Fruit fly (Drosophila melanogaster) whole organism: ENCODE data around the gene CG8565.

Experiments used
- CG8478 ChIP-seq: fragments of >200 bp; optimal IDR thresholded peaks from 2 replicates; lab custom pipeline; 2018; ENCODE audit warnings: inconsistent platforms
- Dll ChIP-seq: fragments of >200 bp; optimal IDR thresholded peaks from 2 replicates; lab custom pipeline; 2017
- EcR ChIP-seq, 2 experiments: fragments of >200 bp; optimal IDR thresholded peaks; 2 replicates each; lab custom pipeline; 2017; ENCODE audit warnings: missing biosample characterization in 2 of 2, missing genetic modification characterization in 2 of 2, missing genetic modification reagents in 2 of 2
- pan ChIP-seq: fragments of >200 bp; optimal IDR thresholded peaks from 2 replicates; lab custom pipeline; 2017
- psq ChIP-seq: fragments of >200 bp; optimal IDR thresholded peaks from 2 replicates; lab custom pipeline; 2017
- usp ChIP-seq: fragments of >200 bp; optimal IDR thresholded peaks from 2 replicates; lab custom pipeline; 2017; ENCODE audit warnings: missing biosample characterization, missing genetic modification characterization, mixed read lengths

Gene CG8565

DNA sequence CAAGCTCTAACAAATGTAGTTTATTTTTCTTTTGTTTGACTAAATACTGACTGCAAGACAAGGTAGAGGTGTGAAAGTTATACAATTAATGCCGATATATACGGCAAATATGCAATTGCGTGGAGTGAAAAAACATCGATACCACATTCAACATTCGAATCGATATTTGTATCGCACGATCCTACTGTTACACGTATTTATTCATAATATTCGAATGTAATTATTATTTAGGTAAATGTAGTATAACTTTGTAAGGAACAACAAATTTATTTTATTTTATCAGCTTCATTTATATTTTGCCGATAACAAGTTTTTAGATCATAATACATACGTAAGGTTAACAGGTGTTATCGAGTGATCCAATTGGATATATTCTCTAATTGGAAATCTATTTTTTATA lies 2.2 kb upstream of the CG8565 start, which contains the start of gene Chc:
Gene Chc (minus strand): TSS at position 98 of the 400 bp plus-strand sequence.
- TF ChIP-seq pan (lab: Kevin White, UChicago): no peak
- no peak for TF ChIP-seq CG8478 (lab: Kevin White, UChicago)
- no peak for TF ChIP-seq usp
- TF ChIP-seq Dll (lab: Kevin White, UChicago): no peak
- TF ChIP-seq psq (lab: Kevin White, UChicago): no peak
- TF ChIP-seq EcR (GFP tag; optimal IDR thresholded peaks at IDR 0.05; lab: Kevin White, UChicago): no peak

DNA sequence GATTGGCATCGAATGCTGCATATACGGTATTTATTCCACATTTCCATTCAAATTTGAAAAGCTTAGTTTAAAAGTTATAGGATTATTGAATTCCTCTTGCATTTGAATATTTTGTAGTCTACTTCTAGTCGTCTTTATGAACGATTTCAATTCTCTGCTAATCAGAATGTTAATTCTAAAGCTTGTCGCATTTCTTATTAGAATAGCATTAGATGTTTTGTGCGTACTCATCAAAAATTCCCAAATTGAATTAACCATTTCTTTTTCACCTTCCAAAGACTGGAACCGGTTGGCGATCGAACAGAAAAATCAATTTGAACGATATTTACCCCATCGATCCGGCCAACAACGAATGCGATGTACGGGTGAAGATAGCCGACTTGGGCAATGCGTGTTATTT lies 2.4 kb downstream of the CG8565 start:
- no peak for TF ChIP-seq pan (lab: Kevin White, UChicago)
- TF ChIP-seq CG8478 (lab: Kevin White, UChicago): no peak
- TF ChIP-seq usp: no peak
- no peak for TF ChIP-seq EcR (GFP tag; optimal IDR thresholded peaks at IDR 0.05; lab: Kevin White, UChicago)
- no peak for TF ChIP-seq Dll (lab: Kevin White, UChicago)
- no peak for TF ChIP-seq psq (lab: Kevin White, UChicago)

DNA sequence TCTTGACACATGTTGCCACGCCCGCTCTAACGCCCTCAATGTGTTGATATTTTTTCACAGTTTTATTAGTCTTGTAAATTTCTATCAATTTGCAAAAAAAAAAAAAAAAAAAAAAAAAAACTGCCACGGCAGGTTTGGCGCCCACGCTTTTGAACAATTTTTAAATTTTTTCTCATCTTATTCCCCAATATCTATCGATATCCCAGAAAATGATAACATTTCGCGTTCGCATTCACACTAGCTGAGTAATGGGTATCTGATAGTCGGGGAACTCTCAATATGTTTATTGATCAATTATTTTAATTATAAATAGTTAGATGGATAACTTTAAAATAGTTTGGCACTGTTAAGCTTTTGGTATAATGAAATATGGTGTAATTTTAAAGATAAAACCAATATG lies 3.7 kb downstream of the CG8565 start:
- TF ChIP-seq EcR (GFP tag; optimal IDR thresholded peaks at IDR 0.05; lab: Kevin White, UChicago) (no peak), Dll (lab: Kevin White, UChicago) (no peak), CG8478 (lab: Kevin White, UChicago) (no peak), usp (no peak), pan (lab: Kevin White, UChicago) (no peak), psq (lab: Kevin White, UChicago) (no peak)

DNA sequence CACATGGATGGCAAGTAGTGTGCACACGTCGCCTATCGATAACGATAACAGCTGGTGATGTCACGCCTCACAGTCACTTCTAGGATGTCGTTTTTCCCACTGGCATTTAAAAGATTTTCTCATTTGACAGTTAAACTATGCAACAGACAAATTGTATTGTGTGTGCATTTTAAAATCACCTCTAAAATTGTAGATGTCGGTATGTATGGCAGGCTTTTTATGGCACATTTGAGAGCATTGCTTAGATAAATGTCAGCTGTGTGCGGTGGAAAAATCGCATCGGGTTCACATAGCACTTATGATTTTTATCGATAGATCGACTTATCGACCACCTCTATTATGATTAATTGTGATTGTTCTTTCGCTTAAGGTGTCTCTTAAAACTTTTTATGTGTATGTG lies 6.5 kb downstream of the CG8565 start, which contains the start of the genes ArgRS and CG8578:
Gene ArgRS (minus strand): TSS at position 7 of the 400 bp plus-strand sequence.
Gene CG8578 (plus strand): TSS at position 338 of the 400 bp plus-strand sequence.
- no peak for TF ChIP-seq psq (lab: Kevin White, UChicago)
- TF ChIP-seq EcR (GFP tag; optimal IDR thresholded peaks at IDR 0.05; lab: Kevin White, UChicago): no peak
- no peak for TF ChIP-seq Dll (lab: Kevin White, UChicago)
- TF ChIP-seq CG8478 (lab: Kevin White, UChicago): no peak
- no peak for TF ChIP-seq pan (lab: Kevin White, UChicago)
- TF ChIP-seq usp: no peak

DNA sequence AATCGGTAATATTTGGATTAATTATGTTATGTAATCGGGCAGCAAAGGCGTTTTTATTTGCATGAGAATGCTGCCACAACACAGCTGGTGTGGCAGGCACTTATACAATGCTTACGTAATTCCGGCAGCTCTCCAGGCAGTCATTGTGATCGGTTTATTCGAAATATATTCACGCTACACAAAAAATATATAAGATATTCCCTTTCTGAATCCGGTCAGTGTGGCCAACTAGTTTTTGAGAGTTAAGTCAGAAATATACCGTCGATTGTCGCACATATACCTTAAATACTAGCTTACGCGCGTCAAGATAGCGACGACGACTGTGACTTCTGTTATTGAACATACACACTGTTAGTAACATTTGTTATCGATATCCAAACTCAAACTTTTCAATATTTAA lies 11.4 kb downstream of the CG8565 start, which contains the start of gene sun:
Gene sun (minus strand): TSS at position 238 of the 400 bp plus-strand sequence.
- TF ChIP-seq Dll (lab: Kevin White, UChicago) (no peak), pan (lab: Kevin White, UChicago) (no peak), EcR (GFP tag; optimal IDR thresholded peaks at IDR 0.05; lab: Kevin White, UChicago) (no peak), CG8478 (lab: Kevin White, UChicago) (no peak), psq (lab: Kevin White, UChicago) (no peak), usp (no peak)

DNA sequence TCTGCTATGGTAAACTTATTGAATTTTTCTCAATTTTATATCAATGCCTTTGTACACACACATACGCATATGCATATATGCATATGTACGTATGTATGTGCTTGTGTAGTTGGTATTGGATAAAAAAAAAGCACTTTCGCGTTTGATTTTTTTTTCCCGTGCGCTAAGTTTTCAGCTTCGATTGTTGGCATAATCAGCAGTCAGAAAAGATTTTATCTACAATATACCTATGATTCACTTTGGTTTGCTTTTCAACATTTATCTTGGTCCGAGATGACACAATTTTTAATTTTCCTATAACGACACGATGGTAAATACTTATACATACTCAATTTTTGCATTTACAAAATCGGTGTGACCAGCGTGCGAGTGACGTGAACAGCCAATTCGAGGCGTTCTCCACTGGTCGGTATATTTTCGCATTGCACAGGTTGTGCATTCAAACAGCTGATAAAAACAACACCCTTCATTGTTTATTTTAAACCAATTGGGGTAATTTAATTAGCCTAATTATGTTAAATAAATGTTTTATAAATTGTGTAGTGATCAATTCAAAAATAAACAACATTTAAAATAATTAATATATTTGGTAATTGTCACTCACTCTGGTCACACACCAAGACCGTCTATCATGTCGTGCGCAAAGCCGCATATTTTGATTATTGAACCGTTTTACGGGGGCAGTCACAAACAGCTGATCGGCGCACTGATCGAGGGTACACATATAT lies 15.3 kb downstream of the CG8565 start, which contains the start of the genes UBL3 and CG15914:
Gene UBL3 (minus strand): TSS at position 361 of the 728 bp plus-strand sequence.
Gene CG15914 (plus strand): TSS at position 607 of the 728 bp plus-strand sequence.
- no peak for TF ChIP-seq CG8478 (lab: Kevin White, UChicago)
- TF ChIP-seq Dll (lab: Kevin White, UChicago): no peak
- no peak for TF ChIP-seq usp

DNA sequence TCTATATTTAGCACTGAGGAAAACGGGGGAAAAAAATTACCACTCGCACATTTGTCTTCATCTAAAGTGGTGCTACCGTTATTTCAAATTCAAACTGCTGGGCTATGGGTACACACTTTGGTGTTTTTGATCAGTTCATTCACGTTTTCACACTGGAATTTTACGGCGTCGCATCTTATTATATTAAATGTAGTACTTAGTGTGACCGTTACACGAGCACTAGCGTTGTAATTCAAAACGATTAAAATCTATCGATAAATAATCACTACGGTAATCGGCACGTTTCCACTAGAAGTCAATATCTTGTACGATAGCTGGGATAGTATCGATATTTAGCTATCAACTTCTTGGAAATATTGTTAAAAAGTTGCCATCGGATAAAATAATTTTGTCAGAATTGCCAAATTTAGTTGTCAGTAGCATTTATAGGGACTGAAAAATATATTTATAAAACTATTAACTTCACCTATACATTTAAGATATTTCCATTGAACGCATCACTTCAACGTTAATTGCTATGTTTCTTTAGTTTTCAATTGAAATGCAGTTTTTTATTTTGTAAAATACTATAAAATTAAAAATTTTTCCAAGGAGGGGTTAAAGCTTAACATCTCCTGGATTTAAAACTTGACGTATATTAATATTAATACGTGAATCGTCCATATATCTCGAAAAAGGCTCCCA lies 20.1 kb downstream of the CG8565 start, which contains the start of the genes CG46440 and Myb:
Gene CG46440 (minus strand): TSS at position 223 of the 684 bp plus-strand sequence.
Gene Myb (minus strand): TSS at position 223 of the 684 bp plus-strand sequence.
- TF ChIP-seq EcR (GFP tag; optimal IDR thresholded peaks at IDR 0.05; lab: Kevin White, UChicago): no peak
- no peak for TF ChIP-seq CG8478 (lab: Kevin White, UChicago)
- TF ChIP-seq pan (lab: Kevin White, UChicago): no peak
- TF ChIP-seq psq (lab: Kevin White, UChicago): no peak
- no peak for TF ChIP-seq usp
- no peak for TF ChIP-seq Dll (lab: Kevin White, UChicago)

DNA sequence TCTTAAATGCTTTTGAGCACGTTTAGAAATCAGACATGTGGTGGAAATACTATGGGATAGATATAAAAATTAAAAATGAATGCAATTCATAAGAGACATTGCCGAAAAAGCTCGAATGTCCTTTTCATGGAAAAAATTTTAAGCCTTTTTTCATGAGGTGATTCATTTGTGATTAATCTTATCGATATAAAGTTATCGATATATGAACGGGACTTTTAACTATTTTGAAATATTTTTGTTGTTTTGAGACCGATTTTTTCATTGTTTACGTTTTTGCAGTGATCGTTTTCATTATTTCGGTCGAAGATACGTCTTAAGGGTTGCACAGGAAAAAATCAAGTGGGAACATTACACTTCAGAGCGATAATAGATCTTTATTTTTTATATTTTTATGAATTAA lies 21.8 kb downstream of the CG8565 start, which contains the start of gene AlkB:
Gene AlkB (minus strand): TSS at position 101 of the 400 bp plus-strand sequence.
- no peak for TF ChIP-seq CG8478 (lab: Kevin White, UChicago)
- no peak for TF ChIP-seq usp

DNA sequence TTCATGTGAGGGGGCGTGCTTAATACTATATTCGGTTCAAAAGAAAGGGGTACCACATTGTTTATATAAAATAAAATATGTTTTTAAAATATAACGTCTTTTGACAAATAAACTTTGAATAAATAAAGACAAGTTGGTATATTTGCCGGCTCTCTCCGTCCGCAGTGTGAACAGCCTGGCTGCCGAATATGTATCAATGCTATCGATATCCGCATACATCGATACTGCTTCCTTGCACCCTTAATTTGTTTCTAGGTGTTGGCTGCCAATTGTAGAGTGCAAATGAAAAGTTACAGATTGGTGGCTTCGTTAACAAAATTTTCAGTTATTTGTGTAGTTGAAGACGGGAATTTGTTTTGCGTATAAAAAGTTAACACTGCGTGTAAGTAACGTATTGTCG lies 22.2 kb downstream of the CG8565 start, which contains the start of gene Gbeta13F:
Gene Gbeta13F (plus strand): TSS at position 247 of the 400 bp plus-strand sequence.
- TF ChIP-seq CG8478 (lab: Kevin White, UChicago): no peak
- no peak for TF ChIP-seq usp
- no peak for TF ChIP-seq pan (lab: Kevin White, UChicago)
- TF ChIP-seq psq (lab: Kevin White, UChicago): no peak
- no peak for TF ChIP-seq Dll (lab: Kevin White, UChicago)
- TF ChIP-seq EcR (GFP tag; optimal IDR thresholded peaks at IDR 0.05; lab: Kevin White, UChicago): no peak

DNA sequence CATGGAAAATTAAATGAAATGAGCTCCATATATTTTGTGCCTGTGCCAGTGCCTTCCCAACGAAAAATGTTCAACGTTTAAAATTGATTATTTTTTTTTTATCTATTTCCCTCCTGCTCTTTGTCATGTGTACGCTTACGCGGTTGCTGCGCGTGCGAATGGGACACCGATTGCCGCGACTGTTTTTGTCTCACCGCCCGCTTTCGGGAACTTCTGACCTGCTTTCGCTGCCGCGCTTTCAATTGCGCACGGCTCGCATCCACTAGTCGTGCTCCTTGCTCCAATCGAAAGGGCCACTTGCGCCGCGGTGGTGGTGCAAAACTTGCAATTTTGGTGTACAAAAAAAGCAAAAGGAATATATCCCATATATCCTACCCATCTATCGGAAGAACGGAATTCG lies 22.8 kb downstream of the CG8565 start:
- TF ChIP-seq pan (lab: Kevin White, UChicago) (no peak), CG8478 (lab: Kevin White, UChicago) (peak; percentile 99)

DNA sequence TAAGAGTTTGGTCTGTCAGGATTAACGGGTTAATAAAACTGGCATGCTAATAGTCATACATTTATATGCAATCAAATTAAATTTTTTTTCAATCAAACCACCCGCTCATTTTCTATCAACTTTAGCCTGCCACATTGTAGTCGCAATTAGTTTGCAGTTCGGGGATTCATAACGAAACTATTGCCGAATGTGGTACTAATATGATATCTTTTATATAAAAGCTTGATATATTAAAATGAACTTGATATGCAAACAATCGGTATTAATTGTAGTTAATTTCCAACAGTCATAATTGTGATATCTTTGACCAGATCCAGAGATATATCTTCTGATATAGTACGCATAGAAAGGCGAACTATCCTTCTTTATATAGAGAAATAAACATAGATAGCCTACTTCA lies 28.4 kb downstream of the CG8565 start:
- TF ChIP-seq EcR (GFP tag; optimal IDR thresholded peaks at IDR 0.05; lab: Kevin White, UChicago) (no peak), psq (lab: Kevin White, UChicago) (no peak), usp (no peak), CG8478 (lab: Kevin White, UChicago) (no peak), Dll (lab: Kevin White, UChicago) (no peak), pan (lab: Kevin White, UChicago) (no peak)
